Fruit fly (Drosophila melanogaster) whole organism, embryonic: Measurements from ENCODE around the gene RhoGAP93B.

Experiments
- Aef1 ChIP-seq: fragments of 200-800 bp; sonication (Bioruptor generic); IDR thresholded peaks from 3 replicates; pipeline ENCODE4 v1.3.6; 2022; ENCODE audit warnings: missing biosample characterization, missing genetic modification characterization
- CG10366 ChIP-seq: fragments of 200-800 bp; sonication (Bioruptor generic); IDR thresholded peaks from 2 replicates; pipeline ENCODE4 v1.3.6; 2022; ENCODE audit warnings: missing biosample characterization, missing genetic modification characterization
- CG10959 ChIP-seq: fragments of 200-800 bp; sonication (Bioruptor generic); IDR thresholded peaks from 2 replicates; pipeline ENCODE4 v1.3.6; 2022; ENCODE audit warnings: missing biosample characterization, missing genetic modification characterization
- CG12071 ChIP-seq: fragments of 200-800 bp; sonication (Bioruptor generic); optimal IDR thresholded peaks from 3 replicates; lab custom pipeline; 2018; ENCODE audit warnings: missing biosample characterization, mild to moderate bottlenecking, missing genetic modification characterization
- CG13894 ChIP-seq: fragments of 200-800 bp; sonication (Bioruptor generic); optimal IDR thresholded peaks from 3 replicates; lab custom pipeline; 2018; ENCODE audit warnings: missing biosample characterization, mild to moderate bottlenecking, missing genetic modification characterization, moderate library complexity
- CG1602 ChIP-seq: fragments of 200-800 bp; sonication (Bioruptor generic); optimal IDR thresholded peaks from 3 replicates; lab custom pipeline; 2016; ENCODE audit warnings: missing biosample characterization, missing genetic modification characterization
- CG16779 ChIP-seq: fragments of 200-800 bp; sonication (Bioruptor generic); IDR thresholded peaks from 2 replicates; pipeline ENCODE4 v1.3.6; 2022; ENCODE audit warnings: missing biosample characterization, missing genetic modification characterization
- CG1832 ChIP-seq: fragments of 200-800 bp; sonication (Bioruptor generic); optimal IDR thresholded peaks from 2 replicates; lab custom pipeline; 2017; ENCODE audit warnings: missing biosample characterization, mild to moderate bottlenecking, missing genetic modification characterization, inconsistent platforms
- CG18764 ChIP-seq: fragments of 200-800 bp; sonication (Bioruptor generic); optimal IDR thresholded peaks from 3 replicates; lab custom pipeline; 2016; ENCODE audit warnings: missing biosample characterization, missing genetic modification characterization
- CG32767 ChIP-seq: fragments of 200-800 bp; sonication (Bioruptor generic); IDR thresholded peaks from 2 replicates; pipeline ENCODE4 v1.3.6; 2022; ENCODE audit warnings: missing biosample characterization, missing genetic modification characterization
- CG3726 ChIP-seq: fragments of 200-800 bp; sonication (Bioruptor generic); IDR thresholded peaks from 3 replicates; pipeline ENCODE4, ENCODE4 v1.3.6; 2022; ENCODE audit warnings: missing biosample characterization, missing genetic modification characterization
- CG4707 ChIP-seq: fragments of 200-800 bp; sonication (Bioruptor generic); optimal IDR thresholded peaks from 2 replicates; lab custom pipeline; 2018; ENCODE audit warnings: missing biosample characterization, mild to moderate bottlenecking, missing genetic modification characterization, moderate library complexity
- CG6654 ChIP-seq: fragments of 200-800 bp; sonication (Bioruptor generic); optimal IDR thresholded peaks from 2 replicates; lab custom pipeline; 2017; ENCODE audit warnings: missing biosample characterization, mild to moderate bottlenecking, missing genetic modification characterization
- CG8478 ChIP-seq: fragments of >200 bp; optimal IDR thresholded peaks from 2 replicates; lab custom pipeline; 2018
- CG9437 ChIP-seq: fragments of 200-800 bp; sonication (Bioruptor generic); optimal IDR thresholded peaks from 2 replicates; lab custom pipeline; 2018; ENCODE audit warnings: missing biosample characterization, mild to moderate bottlenecking, missing genetic modification characterization
- D19B ChIP-seq: fragments of 200-800 bp; sonication (Bioruptor generic); optimal IDR thresholded peaks from 2 replicates; lab custom pipeline; 2017; ENCODE audit warnings: missing biosample characterization, mild to moderate bottlenecking, missing genetic modification characterization
- Dfd ChIP-seq, 2 experiments: fragments of >200 bp; optimal IDR thresholded peaks; 2 replicates each; lab custom pipeline; 2017; ENCODE audit warnings: missing biosample characterization in 2 of 2, missing genetic modification characterization in 2 of 2
- Doc2 ChIP-seq: fragments of 200-800 bp; sonication (Bioruptor generic); IDR thresholded peaks from 2 replicates; pipeline ENCODE4 v1.3.6; 2022; ENCODE audit warnings: missing biosample characterization, missing genetic modification characterization
- Doc3 ChIP-seq: fragments of 200-800 bp; sonication (Bioruptor generic); IDR thresholded peaks from 3 replicates; pipeline ENCODE4 v1.3.6; 2022; ENCODE audit warnings: missing biosample characterization, missing genetic modification characterization; ENCODE audit not compliant: partially characterized antibody
- Ets65A ChIP-seq: fragments of 200-800 bp; sonication (Bioruptor generic); peaks from one replicate; lab custom pipeline; 2016; ENCODE audit warnings: missing biosample characterization, missing genetic modification characterization
- Fer3 ChIP-seq: fragments of 200-800 bp; sonication (Bioruptor generic); optimal IDR thresholded peaks from 2 replicates; lab custom pipeline; 2018; ENCODE audit warnings: missing biosample characterization, mild to moderate bottlenecking, missing genetic modification characterization, moderate library complexity
- Hand ChIP-seq: fragments of 200-800 bp; sonication (Bioruptor generic); optimal IDR thresholded peaks from 2 replicates; lab custom pipeline; 2017; ENCODE audit warnings: mild to moderate bottlenecking, missing biosample characterization, missing genetic modification reagents, missing genetic modification characterization
- Hmr ChIP-seq: fragments of 200-800 bp; sonication (Bioruptor generic); optimal IDR thresholded peaks from 3 replicates; lab custom pipeline; 2017; ENCODE audit warnings: mild to moderate bottlenecking, missing biosample characterization, missing genetic modification reagents, missing genetic modification characterization
- Hr51 ChIP-seq, 2 experiments: fragments of 200-800 bp; sonication (Bioruptor generic); optimal IDR thresholded peaks; 2 replicates in 1 of 2; 3 replicates in 1 of 2; lab custom pipeline; 2016 to 2018; ENCODE audit warnings: missing biosample characterization in 2 of 2, missing genetic modification characterization in 2 of 2, mild to moderate bottlenecking in 1 of 2, moderate library complexity in 1 of 2
- Jarid2 ChIP-seq: fragments of 200-800 bp; sonication (Bioruptor generic); optimal IDR thresholded peaks from 3 replicates; lab custom pipeline; 2017; ENCODE audit warnings: mild to moderate bottlenecking, missing biosample characterization, missing genetic modification reagents, missing genetic modification characterization
- Mes4 ChIP-seq: fragments of 200-800 bp; sonication (Bioruptor generic); optimal IDR thresholded peaks from 2 replicates; lab custom pipeline; 2016; ENCODE audit warnings: missing biosample characterization, missing genetic modification characterization
- Nf-YB ChIP-seq: fragments of 200-800 bp; sonication (Bioruptor generic); optimal IDR thresholded peaks from 3 replicates; lab custom pipeline; 2019; ENCODE audit warnings: missing biosample characterization, mild to moderate bottlenecking, missing genetic modification characterization, moderate library complexity
- Ptx1 ChIP-seq: fragments of 200-800 bp; sonication (Bioruptor generic); IDR thresholded peaks from 2 replicates; pipeline ENCODE4 v1.3.6; 2022; ENCODE audit warnings: missing biosample characterization, missing genetic modification characterization
- Scr ChIP-seq: fragments of 200-800 bp; sonication (Bioruptor generic); IDR thresholded peaks from 2 replicates; pipeline ENCODE4 v1.3.6; 2022; ENCODE audit warnings: missing biosample characterization, missing genetic modification characterization; ENCODE audit not compliant: partially characterized antibody
- Vsx1 ChIP-seq: fragments of 200-800 bp; sonication (Bioruptor generic); optimal IDR thresholded peaks from 2 replicates; lab custom pipeline; 2017; ENCODE audit warnings: missing biosample characterization, mild to moderate bottlenecking, missing genetic modification characterization, missing genetic modification reagents
- ab ChIP-seq: fragments of 200-800 bp; sonication (Bioruptor generic); optimal IDR thresholded peaks from 2 replicates; lab custom pipeline; 2016; ENCODE audit warnings: missing biosample characterization, missing genetic modification characterization
- btn ChIP-seq: fragments of 200-800 bp; sonication (Bioruptor generic); optimal IDR thresholded peaks from 2 replicates; lab custom pipeline; 2016; ENCODE audit warnings: missing biosample characterization, missing genetic modification characterization
- cg ChIP-seq: fragments of 200-800 bp; sonication (Bioruptor generic); optimal IDR thresholded peaks from 3 replicates; lab custom pipeline; 2019; ENCODE audit warnings: missing biosample characterization, mild to moderate bottlenecking, missing genetic modification characterization, moderate library complexity
- chm ChIP-seq: fragments of 200-800 bp; sonication (Bioruptor generic); IDR thresholded peaks from 2 replicates; pipeline ENCODE4 v1.3.6; 2022; ENCODE audit warnings: missing biosample characterization, missing genetic modification characterization
- dmrt11E ChIP-seq: fragments of 200-800 bp; sonication (Bioruptor generic); optimal IDR thresholded peaks from 3 replicates; lab custom pipeline; 2018; ENCODE audit warnings: missing biosample characterization, mild to moderate bottlenecking, missing genetic modification characterization, moderate library complexity
- ftz-f1 ChIP-seq: fragments of 200-800 bp; sonication (Bioruptor generic); optimal IDR thresholded peaks from 2 replicates; lab custom pipeline; 2016; ENCODE audit warnings: missing biosample characterization, missing genetic modification characterization
- fu2 ChIP-seq: fragments of 200-800 bp; sonication (Bioruptor generic); optimal IDR thresholded peaks from 2 replicates; lab custom pipeline; 2016; ENCODE audit warnings: missing biosample characterization, missing genetic modification characterization
- oc ChIP-seq: fragments of 200-800 bp; sonication (Bioruptor generic); optimal IDR thresholded peaks from 2 replicates; lab custom pipeline; 2018; ENCODE audit warnings: missing biosample characterization, mild to moderate bottlenecking, missing genetic modification characterization, moderate library complexity
- odd ChIP-seq: fragments of 200-800 bp; sonication (Bioruptor generic); optimal IDR thresholded peaks from 2 replicates; lab custom pipeline; 2017; ENCODE audit warnings: missing biosample characterization, mild to moderate bottlenecking, missing genetic modification characterization
- otp ChIP-seq: fragments of 200-800 bp; sonication (Bioruptor generic); IDR thresholded peaks from 3 replicates; pipeline ENCODE4, ENCODE4 v1.3.6; 2022; ENCODE audit warnings: missing biosample characterization, missing genetic modification characterization
- ro ChIP-seq: fragments of 200-800 bp; sonication (Bioruptor generic); IDR thresholded peaks from 2 replicates; pipeline ENCODE4 v1.3.6; 2022; ENCODE audit warnings: missing biosample characterization, missing genetic modification characterization
- salm ChIP-seq: fragments of 200-800 bp; sonication (Bioruptor generic); optimal IDR thresholded peaks from 2 replicates; lab custom pipeline; 2018; ENCODE audit warnings: missing biosample characterization, mild to moderate bottlenecking, missing genetic modification characterization
- sens-2 ChIP-seq: fragments of 200-800 bp; sonication (Bioruptor generic); IDR thresholded peaks from 2 replicates; pipeline ENCODE4 v1.3.6; 2022; ENCODE audit warnings: missing biosample characterization, missing genetic modification characterization
- slp2 ChIP-seq: fragments of 200-800 bp; sonication (Bioruptor generic); optimal IDR thresholded peaks from 2 replicates; lab custom pipeline; 2016; ENCODE audit warnings: missing biosample characterization, missing genetic modification characterization
- sob ChIP-seq: fragments of 200-800 bp; sonication (Bioruptor generic); IDR thresholded peaks from 2 replicates; pipeline ENCODE4 v1.3.6; 2022; ENCODE audit warnings: missing biosample characterization, missing genetic modification characterization
- tna ChIP-seq: fragments of 200-800 bp; sonication (Bioruptor generic); IDR thresholded peaks from 2 replicates; pipeline ENCODE4 v1.3.6; 2022; ENCODE audit warnings: missing biosample characterization, missing genetic modification characterization; ENCODE audit not compliant: partially characterized antibody
- ttk ChIP-seq: fragments of 200-800 bp; sonication (Bioruptor generic); IDR thresholded peaks from 2 replicates; pipeline ENCODE4 v2.1.2; 2022; ENCODE audit warnings: missing biosample characterization, missing genetic modification characterization
- tup ChIP-seq: fragments of 200-800 bp; sonication (Bioruptor generic); optimal IDR thresholded peaks from 2 replicates; lab custom pipeline; 2016; ENCODE audit warnings: missing biosample characterization, mild to moderate bottlenecking, missing genetic modification characterization, moderate library complexity
- unpg ChIP-seq: fragments of 200-800 bp; sonication (Bioruptor generic); optimal IDR thresholded peaks from 3 replicates; lab custom pipeline; 2018; ENCODE audit warnings: missing biosample characterization, mild to moderate bottlenecking, missing genetic modification characterization, moderate library complexity
- wor ChIP-seq: fragments of 200-800 bp; sonication (Bioruptor generic); IDR thresholded peaks from 2 replicates; pipeline ENCODE4 v1.3.6; 2022; ENCODE audit warnings: missing biosample characterization, missing genetic modification characterization

Gene RhoGAP93B

dm6 chr3R:21080876-21081586, 16.6 kb downstream of the RhoGAP93B start, which contains the start of gene HHEX (continued):
- TF ChIP-seq Jarid2 (GFP tag; lab: Kevin White, UChicago) (peak; percentile 7), oc (tag; lab: Kevin White, UChicago) (no peak), ttk (GFP tag; lab: Robert Waterston, UW) (no peak), CG10366 (no peak), Dfd (GFP tag; optimal IDR thresholded peaks at IDR 0.05; lab: Kevin White, UChicago) (no peak), sens-2 (GFP tag; lab: Robert Waterston, UW) (peak; percentile 76), Ptx1 (GFP tag; lab: Robert Waterston, UW) (peak; percentile 43), Doc3 (GFP tag; lab: Robert Waterston, UW) (no peak), CG1602 (GFP tag; lab: Kevin White, UChicago) (no peak), otp (GFP tag; lab: Robert Waterston, UW) (no peak), chm (0 out of 2 replicates have a peak, but pooled peaks have one; percentile 11), dmrt11E (tag; lab: Kevin White, UChicago) (no peak), CG9437 (GFP tag; lab: Kevin White, UChicago) (no peak), Hand (GFP tag; lab: Kevin White, UChicago) (no peak), CG12071 (no peak), CG8478 (lab: Kevin White, UChicago) (no peak), CG16779 (no peak), tup (GFP tag; lab: Kevin White, UChicago) (no peak), slp2 (GFP tag; lab: Kevin White, UChicago) (no peak), CG10959 (no peak), ro (GFP tag; lab: Robert Waterston, UW) (no peak), ab (GFP tag; lab: Kevin White, UChicago) (no peak), Ets65A (no peak), CG18764 (GFP tag; lab: Kevin White, UChicago) (no peak), sob (GFP tag; lab: Robert Waterston, UW) (0 out of 2 replicates have a peak, but pooled peaks have one; percentile 19), odd (GFP tag; lab: Kevin White, UChicago) (peak; percentile 46), Aef1 (peak; percentile 59; the same call in 2 of the 3 replicates), Fer3 (tag; lab: Kevin White, UChicago) (no peak), wor (GFP tag; lab: Robert Waterston, UW) (no peak), D19B (no peak), Hmr (peak; percentile 12), Hr51 (GFP tag; optimal IDR thresholded peaks at IDR 0.05; lab: Kevin White, UChicago) (no peak), Vsx1 (GFP tag; lab: Kevin White, UChicago) (peak; percentile 95), Mes4 (GFP tag; lab: Kevin White, UChicago) (no peak), CG32767 (GFP tag; lab: Robert Waterston, UW) (0 out of 2 replicates have a peak, but pooled peaks have one; percentile 14), CG6654 (GFP tag; lab: Kevin White, UChicago) (no peak), CG3726 (GFP tag; lab: Robert Waterston, UW) (no peak), CG1832 (no peak), cg (GFP tag; lab: Kevin White, UChicago) (no peak), unpg (no peak), CG13894 (tag; lab: Kevin White, UChicago) (no peak), tna (GFP tag; lab: Robert Waterston, UW) (no peak), btn (GFP tag; lab: Kevin White, UChicago) (no peak), salm (tag; lab: Kevin White, UChicago) (no peak), ftz-f1 (GFP tag; lab: Kevin White, UChicago) (no peak), Doc2 (no peak), Nf-YB (peak; percentile 90), fu2 (GFP tag; lab: Kevin White, UChicago) (no peak), Scr (no peak), CG4707 (no peak)
